Fruit fly (Drosophila melanogaster): ENCODE measurements around the gene Pif1A.

The Pif1A gene

dm6 chr3R:8739161-8739783 is 61.7 kb downstream of the Pif1A start:
- TF ChIP-seq bab1 (GFP tag; optimal IDR thresholded peaks at IDR 0.05) (no peak), Clk (GFP tag; optimal IDR thresholded peaks at IDR 0.05) (no peak), CG11617 (GFP tag; optimal IDR thresholded peaks at IDR 0.05) (no peak), CG1620 (GFP tag; optimal IDR thresholded peaks at IDR 0.05) (no peak), Crg-1 (GFP tag; optimal IDR thresholded peaks at IDR 0.05) (no peak)

- TF ChIP-seq CG7101 (tag; optimal IDR thresholded peaks at IDR 0.05) (peak; percentile 93), CG7045 (GFP tag; optimal IDR thresholded peaks at IDR 0.05) (peak; percentile 92), CG5204 (GFP tag; optimal IDR thresholded peaks at IDR 0.05) (no peak), ovo (GFP tag; optimal IDR thresholded peaks at IDR 0.05) (peak; percentile 73), cic (GFP tag; optimal IDR thresholded peaks at IDR 0.05) (peak; percentile 1), tj (GFP tag; optimal IDR thresholded peaks at IDR 0.05) (peak; percentile 76), Crg-1 (GFP tag; optimal IDR thresholded peaks at IDR 0.05) (peak; percentile 67), Clk (GFP tag; optimal IDR thresholded peaks at IDR 0.05) (peak; percentile 1), bab1 (GFP tag; optimal IDR thresholded peaks at IDR 0.05) (peak; percentile 75), pad (GFP tag; optimal IDR thresholded peaks at IDR 0.05) (peak; percentile 77), CG12768 (GFP tag; optimal IDR thresholded peaks at IDR 0.05) (peak; percentile 93), kay (GFP tag; ENCODE audit: borderline replicate concordance) (peak; percentile 25), CG11617 (GFP tag; optimal IDR thresholded peaks at IDR 0.05) (peak; percentile 96), Hr96 (GFP tag; optimal IDR thresholded peaks at IDR 0.05) (no peak), CG1620 (GFP tag; optimal IDR thresholded peaks at IDR 0.05) (peak; percentile 68), toe (GFP tag; optimal IDR thresholded peaks at IDR 0.05) (peak; percentile 74), cnc (optimal IDR thresholded peaks at IDR 0.05) (no peak), CG33017 (tag; optimal IDR thresholded peaks at IDR 0.05) (peak; percentile 90), CG14711 (tag; optimal IDR thresholded peaks at IDR 0.05) (peak; percentile 84), Mnt (GFP tag; optimal IDR thresholded peaks at IDR 0.05) (peak; percentile 53)
Measured at dm6 chr3R:8731597-8732263, 69.2 kb downstream of the Pif1A start, which contains the start of the genes M1BP and CG8202. M1BP (minus strand) TSS chr3R:8731698. CG8202 (plus strand) TSS chr3R:8732091.

DNA sequence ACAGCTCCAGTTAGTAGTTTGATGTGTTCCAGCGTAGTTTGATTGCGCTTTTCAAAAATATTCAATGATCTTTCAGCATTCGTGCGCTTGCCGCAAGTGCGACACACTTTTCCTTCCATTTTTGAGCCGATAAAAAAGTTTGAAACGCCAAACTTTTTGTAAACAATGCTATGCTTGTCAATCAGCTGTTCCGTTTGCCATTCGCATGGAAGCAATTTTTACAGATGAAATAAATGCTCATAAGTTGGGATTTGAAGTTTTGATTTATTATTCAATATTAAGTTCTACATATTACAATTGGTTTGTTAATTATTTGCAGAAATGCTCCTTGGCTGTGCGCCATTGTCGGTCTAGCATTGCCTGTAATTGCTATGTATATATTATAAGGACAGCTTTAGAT is 71.4 kb downstream of the Pif1A start, which contains the start of gene ranshi:
Gene ranshi (minus strand): TSS at position 152 of the 400 bp plus-strand sequence.
- no peak for TF ChIP-seq Mnt (GFP tag; optimal IDR thresholded peaks at IDR 0.05)
- no peak for TF ChIP-seq CG11617 (GFP tag; optimal IDR thresholded peaks at IDR 0.05)
- peak; percentile 39 for TF ChIP-seq kay (GFP tag; ENCODE audit: borderline replicate concordance)

DNA sequence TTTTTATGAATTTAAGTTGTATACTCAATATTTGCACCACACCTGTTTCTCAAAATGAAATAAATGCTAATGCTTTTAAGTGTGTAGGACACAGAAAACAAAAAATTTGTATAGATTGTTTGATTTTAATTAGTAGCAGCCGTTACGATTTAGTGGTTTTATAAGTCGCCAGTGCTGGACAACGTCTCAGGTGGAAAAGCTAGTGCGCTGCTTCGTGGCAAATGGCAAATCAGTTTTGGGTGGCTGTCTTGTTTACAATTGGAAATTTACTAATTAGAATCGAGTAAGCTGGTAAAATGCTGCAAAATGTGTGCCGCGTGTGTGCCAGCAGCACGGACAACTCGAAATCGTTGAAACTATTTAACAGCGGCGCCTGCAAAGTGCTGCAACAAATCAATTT is 74.3 kb downstream of the Pif1A start, which contains the start of gene CG8159:
Gene CG8159 (plus strand): TSS at position 223 of the 400 bp plus-strand sequence.
- peak; percentile 25 for TF ChIP-seq CG7101 (tag; optimal IDR thresholded peaks at IDR 0.05)
- TF ChIP-seq Mnt (GFP tag; optimal IDR thresholded peaks at IDR 0.05), result peak; percentile 19
- TF ChIP-seq toe (GFP tag; optimal IDR thresholded peaks at IDR 0.05), result no peak

DNA sequence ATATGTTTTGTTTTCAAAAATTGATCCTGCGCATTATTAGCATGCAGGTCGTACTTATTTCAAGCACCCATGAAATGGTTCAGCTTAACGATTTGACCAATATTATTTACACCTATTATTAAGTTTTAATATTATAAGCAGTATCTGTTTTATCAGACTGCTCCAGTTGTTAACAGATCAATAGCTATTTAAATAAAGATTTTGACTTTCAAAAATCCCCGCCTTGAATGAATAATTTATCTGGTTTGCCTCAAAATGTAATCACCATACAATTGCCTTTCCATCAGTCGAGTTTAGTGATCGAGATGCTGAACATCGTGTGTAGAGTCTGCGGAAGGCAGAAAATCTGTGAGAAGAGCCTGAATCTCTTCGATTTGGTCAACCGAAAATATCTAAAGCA is 75.8 kb downstream of the Pif1A start, which contains the start of gene ouib:
Gene ouib (plus strand): TSS at position 301 of the 400 bp plus-strand sequence.
- TF ChIP-seq kay (GFP tag; ENCODE audit: borderline replicate concordance) (peak; percentile 73), cic (GFP tag; optimal IDR thresholded peaks at IDR 0.05) (no peak), ovo (GFP tag; optimal IDR thresholded peaks at IDR 0.05) (no peak), cnc (optimal IDR thresholded peaks at IDR 0.05) (no peak)

All from whole organism, adult.